Worm (Caenorhabditis elegans): ENCODE data around the gene argk-1.

argk-1 gene

DNA sequence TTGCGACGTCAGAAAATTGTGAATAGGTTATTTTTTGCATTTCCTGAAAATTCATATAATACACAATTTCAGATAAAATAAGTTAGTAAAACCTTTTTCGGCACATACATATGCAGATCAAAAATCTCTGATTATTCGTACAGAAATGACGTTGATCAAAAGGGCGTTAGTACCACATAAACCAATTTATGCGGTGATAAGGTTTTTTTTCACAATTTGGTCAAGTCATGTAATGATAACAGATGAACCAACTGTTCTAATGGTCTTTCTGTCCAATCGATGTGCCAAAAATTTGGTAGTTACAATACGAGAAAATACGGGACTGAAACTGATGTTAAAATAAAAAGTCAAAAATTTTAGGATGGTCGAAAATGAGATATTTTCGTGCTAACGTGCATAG is 23.7 kb upstream of the argk-1 start:
- TF ChIP-seq pros-1 (tag; optimal IDR thresholded peaks at IDR 0.05) (no peak), elt-2 (tag; optimal IDR thresholded peaks at IDR 0.05) (peak; percentile 41)

DNA sequence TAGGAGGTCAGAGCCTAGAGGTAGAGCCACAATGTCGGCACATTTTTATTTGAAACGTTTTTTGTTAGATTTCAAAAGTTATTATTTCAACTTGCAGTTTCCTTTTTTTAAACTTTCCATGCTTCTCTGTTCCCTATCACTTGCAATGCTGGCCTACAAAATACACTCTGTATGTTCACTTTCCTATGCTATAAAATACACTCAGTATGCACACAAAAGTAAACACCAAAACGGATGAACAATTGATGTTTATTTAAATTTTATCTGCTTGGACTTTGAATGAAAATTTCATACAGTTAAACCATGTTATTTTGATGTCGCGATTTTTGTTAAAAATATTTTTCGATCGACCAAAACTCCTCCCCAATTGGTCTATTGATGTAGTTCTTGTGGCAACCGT is 23.0 kb upstream of the argk-1 start:
- no peak for TF ChIP-seq C08G9.2 (tag; optimal IDR thresholded peaks at IDR 0.05)
- TF ChIP-seq ztf-16 (tag; optimal IDR thresholded peaks at IDR 0.05), result no peak
- TF ChIP-seq hlh-6 (tag; optimal IDR thresholded peaks at IDR 0.05), result no peak
- no peak for TF ChIP-seq gmeb-2 (tag; optimal IDR thresholded peaks at IDR 0.05)
- no peak for TF ChIP-seq ceh-30 (tag; optimal IDR thresholded peaks at IDR 0.05)
- no peak for TF ChIP-seq nfya-1 (tag; optimal IDR thresholded peaks at IDR 0.05)
- no peak for TF ChIP-seq ets-4 (tag; optimal IDR thresholded peaks at IDR 0.05)
- TF ChIP-seq pax-1 (tag; optimal IDR thresholded peaks at IDR 0.05), result no peak
- TF ChIP-seq elt-4 (tag; optimal IDR thresholded peaks at IDR 0.05), result no peak
- TF ChIP-seq ama-1 (optimal IDR thresholded peaks at IDR 0.05), result no peak
- TF ChIP-seq pros-1 (tag; optimal IDR thresholded peaks at IDR 0.05), result no peak
- no peak for TF ChIP-seq unc-55 (GFP tag; optimal IDR thresholded peaks at IDR 0.05)

DNA sequence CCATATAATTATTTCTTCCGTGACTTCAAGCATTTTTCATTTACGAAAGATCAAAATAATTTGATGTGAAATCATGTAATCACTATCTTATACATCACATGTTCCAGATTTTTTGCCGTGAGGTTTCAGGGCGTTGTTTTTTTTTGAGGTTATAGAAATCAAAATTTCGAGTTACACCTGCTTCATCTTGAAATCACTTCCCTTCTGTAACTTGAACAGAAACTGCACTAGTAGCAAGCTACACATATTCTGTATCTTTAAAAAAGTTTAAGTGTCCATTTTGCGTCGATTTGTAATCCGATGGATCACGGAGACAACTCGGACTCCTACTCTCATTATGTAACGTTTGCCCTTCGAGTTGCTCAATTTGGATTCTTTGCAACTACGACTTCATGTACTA is 13.0 kb upstream of the argk-1 start, which contains the start of gene F22B8.3:
Gene F22B8.3 (plus strand): TSS at position 301 of the 400 bp plus-strand sequence.
- TF ChIP-seq ceh-6 (GFP tag; optimal IDR thresholded peaks at IDR 0.05), result no peak

DNA sequence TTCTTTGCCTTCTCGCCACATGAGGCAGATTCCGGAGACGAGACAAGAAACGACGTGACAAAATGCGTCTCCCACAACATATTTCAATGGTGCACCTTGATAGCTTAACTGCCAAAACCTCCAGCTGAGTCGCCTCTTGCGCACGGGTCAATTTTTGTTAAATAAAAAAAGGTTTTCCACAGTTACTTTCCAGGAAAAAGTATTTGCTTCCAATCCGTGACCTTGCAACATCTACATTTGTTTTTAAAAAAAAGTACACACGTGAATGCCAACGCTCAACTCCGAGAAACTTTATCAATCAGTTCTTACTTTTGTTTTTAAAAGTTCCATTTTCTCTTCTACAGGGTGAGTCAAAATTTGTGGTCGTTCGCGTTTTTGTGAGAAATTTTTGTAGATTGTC is 9.4 kb upstream of the argk-1 start, which contains the start of gene F22B8.7:
Gene F22B8.7 (plus strand): TSS at position 301 of the 400 bp plus-strand sequence.
- TF ChIP-seq eyg-1 (tag; optimal IDR thresholded peaks at IDR 0.05) (no peak), sdc-2 (tag; optimal IDR thresholded peaks at IDR 0.05) (no peak), hlh-13 (GFP tag; optimal IDR thresholded peaks at IDR 0.05) (no peak), unc-86 (tag; optimal IDR thresholded peaks at IDR 0.05) (no peak), fkh-10 (GFP tag; optimal IDR thresholded peaks at IDR 0.05) (no peak), unc-3 (GFP tag; conservative IDR thresholded peaks at IDR 0.05) (no peak), unc-3 (tag; optimal IDR thresholded peaks at IDR 0.05) (no peak)

DNA sequence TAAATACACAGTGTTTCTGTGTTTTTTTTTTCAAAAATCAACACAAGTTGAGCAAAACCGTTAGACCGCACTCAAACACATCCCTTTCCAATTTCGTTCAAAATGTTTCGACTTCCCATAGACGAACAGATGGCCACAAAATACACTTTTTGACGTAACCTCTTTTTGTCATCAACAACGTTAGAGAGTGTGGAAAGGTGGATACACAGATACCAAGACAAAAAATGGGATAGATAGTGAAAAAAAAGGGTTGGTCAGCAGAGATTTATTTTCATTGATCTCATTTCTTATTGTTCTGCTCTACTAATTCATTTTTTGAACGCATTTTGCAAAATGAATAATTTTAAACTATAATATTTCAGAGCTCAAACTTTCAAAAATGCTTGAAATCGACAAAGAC is 8.8 kb upstream of the argk-1 start:
- TF ChIP-seq K09A11.1 (tag; optimal IDR thresholded peaks at IDR 0.05; ENCODE audit: insufficient read depth), result no peak
- TF ChIP-seq ceh-48 (tag; optimal IDR thresholded peaks at IDR 0.05), result no peak
- no peak for TF ChIP-seq dmd-4 (tag; optimal IDR thresholded peaks at IDR 0.05; ENCODE audit: borderline replicate concordance)

DNA sequence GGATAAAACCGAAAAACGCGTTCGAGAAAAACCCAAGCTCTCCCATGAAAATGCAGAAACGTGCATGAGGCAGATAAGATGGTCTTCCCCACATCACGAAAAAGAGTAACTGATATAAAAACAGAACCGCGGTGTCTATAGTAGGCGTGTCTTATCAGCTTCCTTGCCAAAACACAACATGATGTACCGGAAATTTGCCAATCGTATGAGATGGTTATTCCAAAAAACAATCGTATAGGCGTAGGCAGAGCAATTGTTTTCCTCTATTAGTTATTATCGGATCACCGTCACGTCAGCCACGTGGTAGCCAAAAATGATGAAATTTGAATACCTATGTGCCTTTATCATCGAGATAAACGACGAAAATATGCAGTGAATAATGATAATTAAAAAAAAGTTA is 4.3 kb upstream of the argk-1 start, which contains the start of gene str-7:
Gene str-7 (minus strand): TSS at position 101 of the 400 bp plus-strand sequence.
- TF ChIP-seq elt-2 (tag; optimal IDR thresholded peaks at IDR 0.05) (peak; percentile 50), unc-3 (GFP tag; conservative IDR thresholded peaks at IDR 0.05) (no peak), unc-3 (tag; optimal IDR thresholded peaks at IDR 0.05) (no peak)

DNA sequence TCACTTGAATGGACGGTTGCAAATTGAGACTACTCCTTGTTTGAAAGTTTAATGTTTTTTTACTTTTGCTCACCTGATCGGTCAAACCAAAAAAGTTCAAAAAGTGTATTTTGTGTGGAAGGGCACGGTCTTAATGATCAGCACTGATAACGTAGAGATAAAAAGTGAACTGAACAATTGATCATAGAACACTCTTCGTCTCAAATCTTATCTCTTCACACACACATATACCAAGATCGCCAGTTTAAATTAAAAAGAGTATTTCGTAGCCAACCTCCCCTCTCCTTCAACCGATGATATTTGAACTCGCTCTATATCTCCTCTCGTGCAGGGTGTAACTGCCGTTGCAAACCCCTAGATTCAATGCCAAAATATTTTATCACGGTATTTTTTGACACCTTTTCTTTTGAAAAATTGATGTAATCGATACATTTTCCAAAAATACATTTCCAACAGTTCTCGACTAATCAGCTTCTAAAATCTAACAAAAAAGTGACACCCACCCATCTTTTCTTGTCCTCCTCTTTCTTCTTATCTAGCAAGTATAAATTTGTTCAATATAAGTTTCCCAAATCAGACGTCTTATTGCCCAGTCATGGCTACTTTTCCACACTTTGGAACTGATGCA is 3.5 kb upstream of the argk-1 start, which contains the start of gene cth-1:
Gene cth-1 (plus strand): TSS at position 578 of the 628 bp plus-strand sequence.
- TF ChIP-seq sox-4 (tag; optimal IDR thresholded peaks at IDR 0.05), result no peak
- TF ChIP-seq elt-2 (tag; optimal IDR thresholded peaks at IDR 0.05), result peak; percentile 55

DNA sequence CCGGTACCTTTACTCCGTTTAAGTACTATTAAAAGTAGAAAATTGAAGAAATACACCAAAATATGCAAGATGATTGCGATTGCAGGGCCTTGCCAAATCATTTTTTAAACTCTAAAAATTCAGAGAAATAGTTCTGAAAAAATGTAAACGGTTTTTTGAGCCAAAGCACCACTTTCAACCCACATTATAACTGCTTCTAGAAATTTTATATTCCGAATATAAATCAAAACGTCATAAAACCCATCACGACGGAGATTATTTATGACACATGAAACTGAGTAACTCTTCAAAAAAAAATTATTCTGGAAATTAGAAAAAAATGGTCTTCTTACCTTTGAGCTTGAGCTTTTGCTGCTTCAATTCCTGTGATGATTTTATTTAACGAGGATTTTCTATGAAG is 10.5 kb downstream of the argk-1 start, which contains the start of gene srxa-16:
Gene srxa-16 (minus strand): TSS at position 101 of the 400 bp plus-strand sequence.
- no peak for TF ChIP-seq K09A11.1 (tag; optimal IDR thresholded peaks at IDR 0.05; ENCODE audit: insufficient read depth)
- TF ChIP-seq sdc-2 (tag; optimal IDR thresholded peaks at IDR 0.05), result no peak
- TF ChIP-seq fkh-6 (tag; optimal IDR thresholded peaks at IDR 0.05), result no peak
- TF ChIP-seq npax-4 (tag; optimal IDR thresholded peaks at IDR 0.05), result no peak
- TF ChIP-seq elt-4 (tag; optimal IDR thresholded peaks at IDR 0.05), result no peak
- no peak for TF ChIP-seq tbx-2 (tag; optimal IDR thresholded peaks at IDR 0.05)
- TF ChIP-seq nhr-11 (tag; optimal IDR thresholded peaks at IDR 0.05), result no peak
- no peak for TF ChIP-seq pax-1 (tag; optimal IDR thresholded peaks at IDR 0.05)
- no peak for TF ChIP-seq ztf-16 (tag; optimal IDR thresholded peaks at IDR 0.05)
- no peak for TF ChIP-seq K02D7.2 (tag; optimal IDR thresholded peaks at IDR 0.05)
- TF ChIP-seq ceh-31 (tag; optimal IDR thresholded peaks at IDR 0.05), result no peak
- TF ChIP-seq ceh-14 (tag; optimal IDR thresholded peaks at IDR 0.05), result no peak
